Fruit fly (Drosophila melanogaster): ENCODE results near the gene CG15456.

Gene CG15456

dm6 chrX:20447865-20448584 lies 21.2 kb upstream of the CG15456 start (continued):
- TF ChIP-seq slbo (GFP tag; IDR thresholded peaks at IDR 0.05) (0 out of 2 replicates have a peak, but pooled peaks have one; percentile 11), luna (GFP tag; optimal IDR thresholded peaks at IDR 0.05) (no peak), so (GFP tag; IDR thresholded peaks at IDR 0.05) (no peak), pb (GFP tag; optimal IDR thresholded peaks at IDR 0.05) (no peak), CG4328 (GFP tag; optimal IDR thresholded peaks at IDR 0.05) (no peak), sqz (GFP tag; optimal IDR thresholded peaks at IDR 0.05) (no peak), ato (GFP tag; IDR thresholded peaks at IDR 0.05; ENCODE audit: partially characterized antibody) (no peak), CG2678 (tag; optimal IDR thresholded peaks at IDR 0.05) (peak; percentile 57), E2f1 (GFP tag; IDR thresholded peaks at IDR 0.05) (no peak), tio (GFP tag; optimal IDR thresholded peaks at IDR 0.05) (no peak), CG1832 (GFP tag; optimal IDR thresholded peaks at IDR 0.05) (no peak), Poxn (GFP tag; IDR thresholded peaks at IDR 0.05) (no peak), CG9797 (GFP tag; optimal IDR thresholded peaks at IDR 0.05) (no peak), CG34224 (GFP tag; IDR thresholded peaks at IDR 0.05; ENCODE audit: partially characterized antibody) (no peak), wor (GFP tag; IDR thresholded peaks at IDR 0.05) (no peak), Fer3 (tag; optimal IDR thresholded peaks at IDR 0.05) (no peak), insv (GFP tag; optimal IDR thresholded peaks at IDR 0.05) (no peak), cg (GFP tag; optimal IDR thresholded peaks at IDR 0.05) (no peak), CrebB (tag; optimal IDR thresholded peaks at IDR 0.05) (no peak), CG11504 (tag; optimal IDR thresholded peaks at IDR 0.05) (peak; percentile 14), CG7839 (tag; optimal IDR thresholded peaks at IDR 0.05) (peak; percentile 40), tup (GFP tag; optimal IDR thresholded peaks at IDR 0.05) (no peak), CG13775 (GFP tag; optimal IDR thresholded peaks at IDR 0.05) (no peak), nmo (GFP tag; optimal IDR thresholded peaks at IDR 0.05) (no peak), CG9817 (tag; optimal IDR thresholded peaks at IDR 0.05) (no peak), trh (GFP tag; optimal IDR thresholded peaks at IDR 0.05) (no peak), CG1529 (GFP tag; optimal IDR thresholded peaks at IDR 0.05) (no peak), CG12219 (GFP tag; optimal IDR thresholded peaks at IDR 0.05) (no peak), CG10274 (GFP tag; optimal IDR thresholded peaks at IDR 0.05) (no peak), Dad (GFP tag; optimal IDR thresholded peaks at IDR 0.05) (no peak), CG43689 (GFP tag; IDR thresholded peaks at IDR 0.05) (no peak), CG9215 (GFP tag; IDR thresholded peaks at IDR 0.05) (0 out of 2 replicates have a peak, but pooled peaks have one; percentile 17), zfh1 (GFP tag; IDR thresholded peaks at IDR 0.05) (no peak), pho (GFP tag; optimal IDR thresholded peaks at IDR 0.05) (no peak), CG15514 (GFP tag; optimal IDR thresholded peaks at IDR 0.05) (no peak), HHEX (GFP tag; optimal IDR thresholded peaks at IDR 0.05) (no peak), CG3847 (GFP tag; IDR thresholded peaks at IDR 0.05) (no peak), CG10462 (GFP tag; optimal IDR thresholded peaks at IDR 0.05) (no peak), CG3065 (GFP tag; optimal IDR thresholded peaks at IDR 0.05) (no peak), CG5953 (GFP tag; IDR thresholded peaks at IDR 0.05) (no peak), CG7987 (GFP tag; optimal IDR thresholded peaks at IDR 0.05) (no peak), C15 (GFP tag; IDR thresholded peaks at IDR 0.05) (no peak), Bdp1 (GFP tag; optimal IDR thresholded peaks at IDR 0.05) (no peak), ken (GFP tag; IDR thresholded peaks at IDR 0.05) (no peak), Sin3A (optimal IDR thresholded peaks at IDR 0.05) (no peak), CG11093 (GFP tag; IDR thresholded peaks at IDR 0.05) (no peak), CG30403 (GFP tag; optimal IDR thresholded peaks at IDR 0.05) (no peak), ase (GFP tag; IDR thresholded peaks at IDR 0.05) (no peak), CG2120 (GFP tag; optimal IDR thresholded peaks at IDR 0.05) (peak; percentile 30), peb (GFP tag; IDR thresholded peaks at IDR 0.05) (no peak), pum (GFP tag; optimal IDR thresholded peaks at IDR 0.05) (no peak)

Measured in whole organism, embryonic.